Fruit fly (Drosophila melanogaster): ENCODE results near the gene CG11590.

Gene CG11590

DNA sequence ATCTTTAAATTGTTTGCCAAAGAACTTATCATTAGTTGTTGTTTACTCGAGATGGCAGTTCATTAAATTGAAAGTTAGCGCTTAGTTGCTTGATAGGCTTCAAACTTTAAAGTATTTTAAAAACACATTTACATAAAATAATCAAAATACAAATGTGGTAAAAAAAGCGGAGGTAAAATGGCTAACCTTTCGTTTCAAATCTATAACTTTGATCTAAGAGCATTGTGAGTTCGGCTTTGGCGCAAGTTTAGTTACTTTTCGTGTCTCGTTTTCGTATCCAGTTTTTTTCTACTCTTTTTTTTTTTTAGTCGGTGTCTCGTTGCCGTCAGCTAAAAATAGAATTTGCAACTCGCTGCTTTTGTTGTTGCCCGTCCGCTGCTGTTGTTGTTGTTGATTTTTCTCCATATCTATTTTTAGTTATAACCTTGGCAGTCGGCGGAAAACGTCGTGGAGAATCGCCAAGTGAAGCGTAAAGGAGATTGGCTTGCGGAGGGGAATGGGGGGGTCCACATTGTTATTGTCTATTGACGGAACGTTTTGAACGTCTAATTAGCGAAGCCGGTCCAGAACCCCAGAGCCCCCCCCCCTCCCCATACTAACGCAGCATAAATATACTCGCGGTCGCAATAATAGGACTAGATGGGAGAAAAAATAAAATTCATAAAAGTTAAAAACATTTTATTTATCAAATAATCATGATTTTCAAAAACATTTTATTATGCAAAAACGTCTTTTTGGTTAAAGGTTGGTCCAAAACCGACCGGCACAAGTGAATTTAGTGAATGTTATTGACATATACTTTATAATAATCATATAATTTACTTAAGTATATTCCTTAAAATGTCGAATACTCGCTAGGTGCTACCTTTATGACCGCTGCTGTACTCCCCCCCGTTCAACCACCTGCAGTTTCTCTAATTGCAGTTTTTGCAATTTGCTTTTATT is 14.8 kb downstream of the CG11590 start (continued):
- TF ChIP-seq CG16863 (GFP tag; optimal IDR thresholded peaks at IDR 0.05), result no peak
- peak; percentile 48 for TF ChIP-seq CG3847 (GFP tag; IDR thresholded peaks at IDR 0.05)
- TF ChIP-seq gt (GFP tag; IDR thresholded peaks at IDR 0.05), result no peak
- no peak for TF ChIP-seq Dip3 (GFP tag; optimal IDR thresholded peaks at IDR 0.05)
- TF ChIP-seq CG3995 (GFP tag; optimal IDR thresholded peaks at IDR 0.05), result no peak
- no peak for TF ChIP-seq hkb (optimal IDR thresholded peaks at IDR 0.05)
- TF ChIP-seq hkb (GFP tag; IDR thresholded peaks at IDR 0.05), result peak; percentile 45; the same call in 1 of the 2 replicates
- TF ChIP-seq pnt (GFP tag; optimal IDR thresholded peaks at IDR 0.05), result no peak
- TF ChIP-seq HLH3B (GFP tag; IDR thresholded peaks at IDR 0.05), result no peak; the same call in 1 of the 2 replicates
- TF ChIP-seq ken (GFP tag; IDR thresholded peaks at IDR 0.05), result no peak
- TF ChIP-seq vnd (GFP tag; IDR thresholded peaks at IDR 0.05; ENCODE audit: partially characterized antibody), result no peak
- peak; percentile 44; the same call in 1 of the 2 replicates for TF ChIP-seq wdn (GFP tag; IDR thresholded peaks at IDR 0.05)
- TF ChIP-seq CG15269 (tag; optimal IDR thresholded peaks at IDR 0.05), result peak; percentile 62
- no peak for TF ChIP-seq fd64A (GFP tag; optimal IDR thresholded peaks at IDR 0.05)
- peak; percentile 43; the same call in 1 of the 3 replicates for TF ChIP-seq CG34422 (GFP tag; IDR thresholded peaks at IDR 0.05)
- TF ChIP-seq Tbp (GFP tag; optimal IDR thresholded peaks at IDR 0.05), result no peak
- TF ChIP-seq stwl (tag; optimal IDR thresholded peaks at IDR 0.05), result no peak
- 0 out of 2 replicates have a peak, but pooled peaks have one; percentile 18 for TF ChIP-seq sob (GFP tag; IDR thresholded peaks at IDR 0.05)
- TF ChIP-seq zen (tag; optimal IDR thresholded peaks at IDR 0.05), result peak; percentile 5
- no peak for TF ChIP-seq disco-r (GFP tag; optimal IDR thresholded peaks at IDR 0.05)
- TF ChIP-seq tin (GFP tag; optimal IDR thresholded peaks at IDR 0.05), result peak; percentile 6
- peak; percentile 71 for TF ChIP-seq CG7839 (tag; optimal IDR thresholded peaks at IDR 0.05)
- TF ChIP-seq Med (GFP tag), result peak; percentile 77
- peak; percentile 50 for TF ChIP-seq CG14014 (GFP tag; IDR thresholded peaks at IDR 0.05)
- TF ChIP-seq CG43689 (GFP tag; IDR thresholded peaks at IDR 0.05), result no peak
- TF ChIP-seq CHES-1-like (GFP tag; optimal IDR thresholded peaks at IDR 0.05), result no peak
- TF ChIP-seq Bdp1 (GFP tag; optimal IDR thresholded peaks at IDR 0.05), result no peak
- TF ChIP-seq CG30020 (tag; optimal IDR thresholded peaks at IDR 0.05), result no peak
- no peak for TF ChIP-seq cg (GFP tag; optimal IDR thresholded peaks at IDR 0.05)
- no peak for TF ChIP-seq CG10431 (GFP tag; optimal IDR thresholded peaks at IDR 0.05)
- TF ChIP-seq Doc3 (GFP tag; IDR thresholded peaks at IDR 0.05; ENCODE audit: partially characterized antibody), result no peak
- peak; percentile 29; the same call in 1 of the 2 replicates for TF ChIP-seq E2f2 (GFP tag; IDR thresholded peaks at IDR 0.05)
- TF ChIP-seq gro (GFP tag; optimal IDR thresholded peaks at IDR 0.05), result no peak
- TF ChIP-seq az2 (GFP tag; optimal IDR thresholded peaks at IDR 0.05), result no peak
- no peak for TF ChIP-seq CG3065 (GFP tag; optimal IDR thresholded peaks at IDR 0.05)
- TF ChIP-seq bab2 (GFP tag; optimal IDR thresholded peaks at IDR 0.05), result no peak
- TF ChIP-seq CG1233 (GFP tag; optimal IDR thresholded peaks at IDR 0.05), result peak; percentile 42
- TF ChIP-seq dm (GFP tag; optimal IDR thresholded peaks at IDR 0.05), result no peak
- TF ChIP-seq CG6765 (GFP tag; optimal IDR thresholded peaks at IDR 0.05), result peak; percentile 50
- TF ChIP-seq lbe (GFP tag; optimal IDR thresholded peaks at IDR 0.05), result no peak
- TF ChIP-seq GATAe (GFP tag; conservative IDR thresholded peaks at IDR 0.05), result no peak
- no peak for TF ChIP-seq hth (optimal IDR thresholded peaks at IDR 0.05)
- no peak for TF ChIP-seq sqz (GFP tag; optimal IDR thresholded peaks at IDR 0.05)
- no peak for TF ChIP-seq ems (GFP tag; optimal IDR thresholded peaks at IDR 0.05)
- no peak for TF ChIP-seq CG6175 (GFP tag; IDR thresholded peaks at IDR 0.05)
- TF ChIP-seq fu2 (GFP tag; optimal IDR thresholded peaks at IDR 0.05), result no peak
- no peak for TF ChIP-seq C15 (GFP tag; IDR thresholded peaks at IDR 0.05)
- TF ChIP-seq CG10654 (GFP tag; optimal IDR thresholded peaks at IDR 0.05), result no peak
- TF ChIP-seq CG4328 (GFP tag; optimal IDR thresholded peaks at IDR 0.05), result no peak
- TF ChIP-seq Mad (GFP tag; optimal IDR thresholded peaks at IDR 0.05), result no peak
- TF ChIP-seq CG13624 (GFP tag; optimal IDR thresholded peaks at IDR 0.05), result peak; percentile 5

Measured in whole organism, embryonic.